Worm (Caenorhabditis elegans) whole organism, young adult: ENCODE measurements around the gene Y7A5A.8.
A peak's percentile ranks its signal among the peaks of the same experiment; 100 is the strongest.

ENCODE experiments used
- B0336.3 ChIP-seq: fragments of 200-800 bp; sonication (Bioruptor generic); IDR thresholded peaks from 2 replicates; pipeline ENCODE4 v1.3.6; 2022; ENCODE audit warnings: missing genetic modification characterization, missing compliant biosample characterization
- F23B12.7 ChIP-seq: sonication (generic microtip); optimal IDR thresholded peaks from 2 replicates; lab custom pipeline; 2017; ENCODE audit warnings: missing genetic modification characterization, mild to moderate bottlenecking, missing compliant biosample characterization, antibody characterized with exemption, moderate library complexity; ENCODE audit not compliant: insufficient read depth
- F37B4.10 ChIP-seq: fragments of 200-800 bp; sonication (Bioruptor generic); IDR thresholded peaks from 2 replicates; pipeline ENCODE4 v1.3.6; 2022; ENCODE audit warnings: missing genetic modification characterization, missing compliant biosample characterization
- F39B2.1 ChIP-seq: fragments of 200-800 bp; sonication (Bioruptor generic); IDR thresholded peaks from 2 replicates; pipeline ENCODE4 v1.3.6; 2022; ENCODE audit warnings: missing genetic modification reagents, missing genetic modification characterization, missing compliant biosample characterization
- F57A8.1 ChIP-seq: fragments of 200-800 bp; sonication (Bioruptor generic); optimal IDR thresholded peaks from 2 replicates; lab custom pipeline; 2018; ENCODE audit warnings: mild to moderate bottlenecking, missing genetic modification characterization, moderate library complexity, missing compliant biosample characterization
- T07F8.4 ChIP-seq: sonication (generic microtip); optimal IDR thresholded peaks from 2 replicates; lab custom pipeline; 2016; ENCODE audit warnings: mild to moderate bottlenecking, missing genetic modification characterization, moderate library complexity, missing compliant biosample characterization
- Y56A3A.18 ChIP-seq: fragments of 200-800 bp; sonication (Bioruptor generic); IDR thresholded peaks from 2 replicates; pipeline ENCODE4 v1.3.6; 2022; ENCODE audit warnings: missing genetic modification reagents, missing genetic modification characterization, missing compliant biosample characterization
- Y67H2A.10 ChIP-seq: fragments of 200-800 bp; sonication (Bioruptor generic); conservative IDR thresholded peaks from 2 replicates; pipeline ENCODE4 v1.3.6; 2022; ENCODE audit warnings: missing genetic modification reagents, missing genetic modification characterization, missing compliant biosample characterization
- Y79H2A.3 ChIP-seq: fragments of 200-800 bp; sonication (Bioruptor generic); conservative IDR thresholded peaks from 2 replicates; pipeline ENCODE4 v1.3.6; 2022; ENCODE audit warnings: missing genetic modification reagents, missing genetic modification characterization, missing compliant biosample characterization
- Y95B8A.8 ChIP-seq: fragments of 200-800 bp; sonication (Bioruptor generic); IDR thresholded peaks from 2 replicates; pipeline ENCODE4 v1.3.6; 2022; ENCODE audit warnings: missing genetic modification reagents, missing genetic modification characterization, missing compliant biosample characterization
- ZK185.1 ChIP-seq: sonication (generic microtip); optimal IDR thresholded peaks from 2 replicates; lab custom pipeline; 2016; ENCODE audit warnings: mild to moderate bottlenecking, missing genetic modification characterization, missing compliant biosample characterization; ENCODE audit not compliant: poor library complexity, severe bottlenecking
- akir-1 ChIP-seq: fragments of 200-800 bp; sonication (Bioruptor generic); optimal IDR thresholded peaks from 2 replicates; lab custom pipeline; 2018; ENCODE audit warnings: mild to moderate bottlenecking, missing genetic modification characterization, moderate library complexity, missing compliant biosample characterization
- cebp-1 ChIP-seq, 2 experiments: fragments of 200-800 bp in 1 of 2; sonication (Bioruptor generic) in 1 of 2; sonication (generic microtip) in 1 of 2; IDR thresholded peaks in 1 of 2; optimal IDR thresholded peaks in 1 of 2; 2 replicates each; pipeline versions ENCODE4 v1.3.6 to Lab custom; 2017 to 2022; ENCODE audit warnings: missing compliant biosample characterization in 2 of 2, missing genetic modification characterization in 2 of 2, mild to moderate bottlenecking in 1 of 2, missing genetic modification reagents in 1 of 2, moderate library complexity in 1 of 2
- ceh-100 ChIP-seq: fragments of 200-800 bp; sonication (Bioruptor generic); IDR thresholded peaks from 2 replicates; pipeline ENCODE4 v1.3.6; 2022; ENCODE audit warnings: missing genetic modification reagents, missing genetic modification characterization, missing compliant biosample characterization
- ceh-40 ChIP-seq: fragments of 200-800 bp; sonication (Bioruptor generic); IDR thresholded peaks from 2 replicates; pipeline ENCODE4 v1.3.6; 2022; ENCODE audit warnings: missing genetic modification characterization, missing compliant biosample characterization
- ceh-79 ChIP-seq: sonication (generic microtip); optimal IDR thresholded peaks from 2 replicates; lab custom pipeline; 2017; ENCODE audit warnings: mild to moderate bottlenecking, missing genetic modification characterization, missing compliant biosample characterization
- chd-7 ChIP-seq: sonication (generic microtip); optimal IDR thresholded peaks from 2 replicates; lab custom pipeline; 2016; ENCODE audit warnings: mild to moderate bottlenecking, missing genetic modification characterization, moderate library complexity, missing compliant biosample characterization
- dpl-1 ChIP-seq: fragments of 150-350 bp; optimal IDR thresholded peaks from 2 replicates; lab custom pipeline; 2014; ENCODE audit warnings: missing biosample characterization, missing genetic modification reagents, missing genetic modification characterization
- ets-4 ChIP-seq: fragments of 200-800 bp; sonication (Bioruptor generic); optimal IDR thresholded peaks from 2 replicates; lab custom pipeline; 2018; ENCODE audit warnings: mild to moderate bottlenecking, missing genetic modification characterization, missing compliant biosample characterization
- gei-17 ChIP-seq: fragments of 200-800 bp; sonication (Bioruptor generic); optimal IDR thresholded peaks from 2 replicates; lab custom pipeline; 2018; ENCODE audit warnings: mild to moderate bottlenecking, missing genetic modification characterization, missing compliant biosample characterization
- him-1 ChIP-seq: sonication (generic microtip); optimal IDR thresholded peaks from 2 replicates; lab custom pipeline; 2016; ENCODE audit warnings: missing genotype, missing genetic modification reagents, missing genetic modification characterization, missing compliant biosample characterization
- hlh-12 ChIP-seq: sonication (generic microtip); optimal IDR thresholded peaks from 2 replicates; lab custom pipeline; 2016; ENCODE audit warnings: missing genetic modification characterization, missing compliant biosample characterization
- hmg-1.2 ChIP-seq: fragments of 200-800 bp; sonication (Bioruptor generic); IDR thresholded peaks from 2 replicates; pipeline ENCODE4 v1.3.6; 2022; ENCODE audit warnings: missing genetic modification reagents, missing genetic modification characterization, missing compliant biosample characterization
- hsf-1 ChIP-seq: fragments of 200-800 bp; sonication (Bioruptor generic); IDR thresholded peaks from 2 replicates; pipeline ENCODE4 v1.3.6; 2022; ENCODE audit warnings: missing genetic modification reagents, missing genetic modification characterization, missing compliant biosample characterization
- lin-26 ChIP-seq: fragments of 200-800 bp; sonication (Bioruptor generic); IDR thresholded peaks from 2 replicates; pipeline ENCODE4 v1.3.6; 2022; ENCODE audit warnings: missing genetic modification reagents, missing genetic modification characterization, missing compliant biosample characterization
- lir-1 ChIP-seq: fragments of 200-800 bp; sonication (Bioruptor generic); conservative IDR thresholded peaks from 2 replicates; pipeline ENCODE4 v1.3.6; 2022; ENCODE audit warnings: missing genetic modification reagents, missing genetic modification characterization, missing compliant biosample characterization
- mcd-1 ChIP-seq: fragments of 200-800 bp; sonication (Bioruptor generic); IDR thresholded peaks from 2 replicates; pipeline ENCODE4 v1.3.6; 2022; ENCODE audit warnings: missing genetic modification reagents, missing genetic modification characterization, missing compliant biosample characterization
- nfya-1 ChIP-seq: sonication (generic microtip); optimal IDR thresholded peaks from 2 replicates; lab custom pipeline; 2017; ENCODE audit warnings: antibody characterized with exemption, missing compliant biosample characterization, missing genetic modification characterization, borderline replicate concordance; ENCODE audit not compliant: insufficient read depth
- nhr-80 ChIP-seq: sonication (generic microtip); optimal IDR thresholded peaks from 2 replicates; lab custom pipeline; 2016; ENCODE audit warnings: missing genetic modification characterization, missing compliant biosample characterization
- nhr-90 ChIP-seq: sonication (generic microtip); optimal IDR thresholded peaks from 2 replicates; lab custom pipeline; 2016; ENCODE audit warnings: missing genotype, mild to moderate bottlenecking, missing genetic modification characterization, missing compliant biosample characterization
- pha-4 ChIP-seq: fragments of 150-350 bp; sonication (generic microtip); optimal IDR thresholded peaks from 2 replicates; lab custom pipeline; 2014; ENCODE audit warnings: missing biosample characterization, missing genetic modification reagents, missing genetic modification characterization
- rpc-1 ChIP-seq, 2 experiments: fragments of 150-350 bp in 1 of 2; sonication (generic microtip) in 1 of 2; optimal IDR thresholded peaks; 2 replicates each; lab custom pipeline; 2014 to 2018; ENCODE audit warnings: missing biosample characterization in 1 of 2, missing genetic modification characterization in 1 of 2, missing genetic modification reagents in 1 of 2, missing genotype in 1 of 2
- snpc-4 ChIP-seq, 5 experiments: fragments of 150-350 bp in 1 of 5; sonication (generic microtip) in 4 of 5; optimal IDR thresholded peaks; 2 replicates each; lab custom pipeline; 2014 to 2018; ENCODE audit warnings: missing genetic modification characterization in 5 of 5, missing biosample characterization in 3 of 5, antibody characterized with exemption in 2 of 5, mild to moderate bottlenecking in 2 of 5, missing compliant biosample characterization in 2 of 5, missing genotype in 2 of 5, moderate library complexity in 2 of 5, missing genetic modification reagents in 1 of 5
- tlf-1 ChIP-seq: fragments of 200-800 bp; sonication (Bioruptor generic); optimal IDR thresholded peaks from 2 replicates; lab custom pipeline; 2018; ENCODE audit warnings: mild to moderate bottlenecking, missing genetic modification characterization, missing compliant biosample characterization
- unc-130 ChIP-seq: sonication (generic microtip); optimal IDR thresholded peaks from 2 replicates; lab custom pipeline; 2016; ENCODE audit warnings: missing genetic modification reagents, missing genetic modification characterization, missing compliant biosample characterization
- zfh-2 ChIP-seq: fragments of 200-800 bp; sonication (Bioruptor generic); conservative IDR thresholded peaks from 2 replicates; pipeline ENCODE4 v1.3.6; 2022; ENCODE audit warnings: missing genetic modification reagents, missing genetic modification characterization, missing compliant biosample characterization

Gene Y7A5A.8

DNA sequence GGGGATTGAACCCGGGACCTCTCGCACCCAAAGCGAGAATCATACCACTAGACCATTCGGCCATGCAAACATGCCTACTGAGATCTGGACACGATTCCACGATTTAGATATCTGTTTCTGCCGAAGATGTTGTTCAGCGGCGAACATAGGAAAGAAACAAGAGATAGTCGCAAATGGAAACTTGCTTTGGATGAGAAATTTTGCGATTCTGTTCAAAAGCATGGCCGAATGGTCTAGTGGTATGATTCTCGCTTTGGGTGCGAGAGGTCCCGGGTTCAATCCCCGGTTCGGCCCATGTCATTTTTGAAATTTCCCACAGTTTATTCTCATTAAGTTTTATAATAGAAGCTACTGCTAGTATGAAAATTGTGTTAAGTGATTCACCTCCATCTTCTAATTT, 25.7 kb upstream of the Y7A5A.8 start (continued):
- TF ChIP-seq him-1 (tag; lab: Kevin White, UChicago): peak; percentile 4
- TF ChIP-seq rpc-1 (optimal IDR thresholded peaks at IDR 0.05; lab: Kevin White, UChicago): peak; percentile 61
- TF ChIP-seq rpc-1 (tag; optimal IDR thresholded peaks at IDR 0.05; lab: Kevin White, UChicago): peak; percentile 74
- no peak for TF ChIP-seq hsf-1 (GFP tag; lab: Robert Waterston, UW)
- no peak for TF ChIP-seq F57A8.1 (GFP tag; lab: Kevin White, UChicago)
- TF ChIP-seq cebp-1 (GFP tag; IDR thresholded peaks at IDR 0.05; lab: Robert Waterston, UW): 0 out of 2 replicates have a peak, but pooled peaks have one; percentile 27
- TF ChIP-seq cebp-1 (tag; optimal IDR thresholded peaks at IDR 0.05; lab: Kevin White, UChicago): no peak
- no peak for TF ChIP-seq Y79H2A.3
- TF ChIP-seq hlh-12 (tag; lab: Kevin White, UChicago): no peak

DNA sequence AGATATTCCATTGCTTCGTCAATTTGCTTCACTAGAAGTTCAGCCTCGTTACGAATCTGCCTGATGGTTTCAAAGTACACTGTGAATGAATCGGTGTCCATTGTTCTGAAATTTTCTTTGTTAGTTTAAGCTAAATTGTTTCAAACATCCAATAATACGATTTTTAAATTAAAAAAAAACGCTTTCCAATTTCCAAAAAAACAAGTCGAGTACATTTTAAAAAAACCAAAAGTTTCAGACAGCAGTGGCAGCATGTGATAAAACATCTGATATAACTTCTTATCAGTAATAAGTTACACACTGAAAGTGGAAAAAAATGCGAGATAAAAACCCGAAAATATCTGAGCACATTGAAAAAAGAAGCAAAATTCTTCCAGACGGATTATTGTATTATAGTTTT, 22.7 kb upstream of the Y7A5A.8 start, which contains the start of gene Y7A5A.6:
Y7A5A.6 (minus strand) TSS at position 101 of the 400 bp plus-strand sequence.
- no peak for TF ChIP-seq Y95B8A.8
- TF ChIP-seq nhr-80 (tag; lab: Kevin White, UChicago): peak; percentile 19

DNA sequence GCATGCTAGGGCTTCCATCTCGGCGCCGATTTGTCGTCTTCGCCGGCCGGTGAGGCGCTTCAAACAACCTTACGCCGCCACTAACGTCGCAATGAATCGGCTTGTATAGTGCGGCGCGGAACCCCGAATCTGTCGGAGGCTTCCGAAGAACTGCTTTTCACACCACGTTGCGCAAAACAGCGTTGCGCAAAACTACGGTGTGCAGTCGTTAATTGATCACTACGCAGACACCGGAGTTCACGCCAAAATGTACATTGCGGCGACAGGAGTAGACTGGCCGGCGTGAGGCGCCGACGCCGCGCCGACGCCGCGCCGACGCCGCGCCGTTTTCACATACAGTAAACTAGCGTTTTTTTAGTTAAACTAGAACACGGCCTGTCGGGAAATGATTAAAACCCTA, 20.5 kb upstream of the Y7A5A.8 start:
- no peak for TF ChIP-seq tlf-1 (GFP tag; lab: Kevin White, UChicago)
- TF ChIP-seq zfh-2: peak; percentile 64; the same call in 1 of the 2 replicates
- TF ChIP-seq dpl-1: no peak
- no peak for TF ChIP-seq snpc-4 (GFP tag; optimal IDR thresholded peaks at IDR 0.05; lab: Kevin White, UChicago)
- peak in 2 of 4 experiments; percentile 20 to 41 for TF ChIP-seq snpc-4 (tag; optimal IDR thresholded peaks at IDR 0.05; lab: Kevin White, UChicago)
- TF ChIP-seq, all 124 proteins: peak for 2

DNA sequence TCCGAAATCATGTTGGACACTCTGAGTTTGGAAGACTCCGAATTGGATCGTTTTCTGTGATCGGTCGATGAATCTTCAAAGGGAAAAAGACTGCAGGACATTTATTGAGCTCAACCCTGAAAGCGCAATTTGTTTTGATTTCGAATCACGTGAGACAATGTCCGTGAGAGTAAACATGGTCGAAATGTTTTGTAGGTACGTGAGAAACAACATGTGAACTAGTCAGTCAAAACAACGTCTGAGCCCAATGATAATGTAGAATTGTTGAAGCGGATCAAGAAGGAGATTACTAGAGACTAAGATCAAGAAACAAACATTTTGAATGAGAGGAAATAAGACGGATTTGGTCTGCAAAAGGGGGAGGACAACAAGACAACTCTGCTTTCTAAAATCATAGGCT, 18.2 kb upstream of the Y7A5A.8 start, which contains the start of gene Y7A5A.7:
Y7A5A.7 (minus strand) TSS at position 101 of the 400 bp plus-strand sequence.
- TF ChIP-seq T07F8.4 (tag; lab: Kevin White, UChicago) (no peak), Y79H2A.3 (no peak), lir-1 (GFP tag; lab: Robert Waterston, UW) (no peak), nhr-90 (tag; lab: Kevin White, UChicago) (no peak), Y56A3A.18 (GFP tag; lab: Robert Waterston, UW) (no peak), ZK185.1 (tag; lab: Kevin White, UChicago) (no peak), unc-130 (GFP tag; lab: Kevin White, UChicago) (no peak), ets-4 (GFP tag; lab: Kevin White, UChicago) (no peak), F39B2.1 (GFP tag; lab: Robert Waterston, UW) (no peak)
- TF ChIP-seq, all 124 proteins: peak for 0

DNA sequence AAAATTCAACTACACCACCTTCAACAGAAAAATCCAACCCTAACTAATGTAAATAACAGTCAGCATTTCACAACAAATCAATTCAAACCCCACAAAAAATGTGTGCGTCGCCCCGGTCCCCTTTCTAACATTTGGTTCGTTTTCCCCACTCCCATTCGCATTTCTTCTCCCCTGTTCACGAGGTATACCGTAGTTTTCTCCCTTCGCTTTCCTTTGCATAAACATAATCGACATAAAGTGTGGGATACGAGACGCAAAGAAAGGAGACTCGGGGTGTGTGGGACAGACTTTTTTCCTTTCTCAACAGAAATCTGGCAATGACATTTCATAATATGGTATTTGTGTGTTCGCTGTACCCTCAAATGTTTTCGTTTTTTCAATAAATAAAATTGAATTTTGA, 11.0 kb upstream of the Y7A5A.8 start:
- TF ChIP-seq F37B4.10 (GFP tag; lab: Robert Waterston, UW) (no peak), ceh-100 (GFP tag; lab: Robert Waterston, UW) (no peak), lin-26 (GFP tag; lab: Robert Waterston, UW) (no peak), Y67H2A.10 (no peak), hmg-1.2 (GFP tag; lab: Robert Waterston, UW) (no peak), F23B12.7 (no peak), ceh-40 (GFP tag; lab: Robert Waterston, UW) (no peak), chd-7 (no peak), nfya-1 (tag; lab: Kevin White, UChicago) (no peak), nhr-90 (tag; lab: Kevin White, UChicago) (no peak), B0336.3 (no peak), nhr-80 (tag; lab: Kevin White, UChicago) (no peak), T07F8.4 (tag; lab: Kevin White, UChicago) (no peak), ZK185.1 (tag; lab: Kevin White, UChicago) (no peak), akir-1 (GFP tag; lab: Kevin White, UChicago) (no peak), lir-1 (GFP tag; lab: Robert Waterston, UW) (no peak), ceh-79 (tag; lab: Kevin White, UChicago) (no peak), mcd-1 (GFP tag; lab: Robert Waterston, UW) (no peak), pha-4 (no peak), gei-17 (GFP tag; lab: Kevin White, UChicago) (no peak)
- TF ChIP-seq, all 124 proteins: peak for 0
